Worm (Caenorhabditis elegans) whole organism, L4 larva: ENCODE results near the gene nhr-30.
A peak's percentile ranks its signal among the peaks of the same experiment; 100 is the strongest.

Experiments
- F10B5.3 ChIP-seq: sonication (generic microtip); optimal IDR thresholded peaks from 2 replicates; lab custom pipeline; 2016; ENCODE audit warnings: mild to moderate bottlenecking, missing genetic modification characterization, missing compliant biosample characterization
- F44E2.7 ChIP-seq: fragments of 200-800 bp; sonication (Bioruptor generic); IDR thresholded peaks from 2 replicates; pipeline ENCODE4 v2.1.2; 2022; ENCODE audit warnings: missing genetic modification characterization, missing compliant biosample characterization
- F49E8.2 ChIP-seq: sonication (generic microtip); optimal IDR thresholded peaks from 2 replicates; lab custom pipeline; 2016; ENCODE audit warnings: missing compliant biosample characterization, mild to moderate bottlenecking, missing genetic modification characterization, borderline replicate concordance
- T26A8.4 ChIP-seq: fragments of 200-800 bp; sonication (Bioruptor generic); IDR thresholded peaks from 2 replicates; pipeline ENCODE4 v1.3.6; 2022; ENCODE audit warnings: missing genetic modification characterization, missing compliant biosample characterization
- Y75B8A.6 ChIP-seq: fragments of 200-800 bp; sonication (Bioruptor generic); IDR thresholded peaks from 2 replicates; pipeline ENCODE4 v1.3.6; 2022; ENCODE audit warnings: missing genetic modification reagents, missing genetic modification characterization, missing compliant biosample characterization
- ZK546.5 ChIP-seq, 2 experiments: sonication (generic microtip); optimal IDR thresholded peaks; 2 replicates each; lab custom pipeline; 2017; ENCODE audit warnings: missing biosample characterization in 2 of 2, missing genetic modification characterization in 2 of 2
- arid-1 ChIP-seq: fragments of 200-800 bp; sonication (Bioruptor generic); conservative IDR thresholded peaks from 2 replicates; pipeline ENCODE4 v1.3.6; 2022; ENCODE audit warnings: missing genetic modification reagents, missing genetic modification characterization, missing compliant biosample characterization
- attf-4 ChIP-seq: sonication (generic microtip); optimal IDR thresholded peaks from 3 replicates; lab custom pipeline; 2017; ENCODE audit warnings: missing biosample characterization, missing genetic modification characterization
- ceh-28 ChIP-seq: fragments of 150-350 bp; optimal IDR thresholded peaks from 2 replicates; lab custom pipeline; 2014; ENCODE audit warnings: missing biosample characterization, missing genetic modification reagents, missing genetic modification characterization
- ceh-32 ChIP-seq: sonication (generic microtip); optimal IDR thresholded peaks from 2 replicates; lab custom pipeline; 2016; ENCODE audit warnings: mild to moderate bottlenecking, missing genetic modification characterization, missing compliant biosample characterization; ENCODE audit not compliant: poor library complexity
- ceh-62 ChIP-seq: sonication (generic microtip); optimal IDR thresholded peaks from 2 replicates; lab custom pipeline; 2017; ENCODE audit warnings: missing biosample characterization, missing genetic modification characterization
- ceh-82 ChIP-seq: sonication (generic microtip); optimal IDR thresholded peaks from 2 replicates; lab custom pipeline; 2017; ENCODE audit warnings: missing biosample characterization, missing genetic modification characterization
- ctbp-1 ChIP-seq: fragments of 200-800 bp; sonication (Bioruptor generic); IDR thresholded peaks from 2 replicates; pipeline ENCODE4 v1.3.6; 2022; ENCODE audit warnings: missing genetic modification reagents, missing genetic modification characterization, missing compliant biosample characterization
- daf-12 ChIP-seq: fragments of 150-350 bp; optimal IDR thresholded peaks from 2 replicates; lab custom pipeline; 2014; ENCODE audit warnings: missing biosample characterization, missing genetic modification reagents, missing genetic modification characterization
- dmd-9 ChIP-seq: fragments of 200-800 bp; sonication (Bioruptor generic); IDR thresholded peaks from 2 replicates; pipeline ENCODE4 v1.3.6; 2022; ENCODE audit warnings: missing genetic modification reagents, missing genetic modification characterization, missing compliant biosample characterization
- dpl-1 ChIP-seq: fragments of 150-350 bp; optimal IDR thresholded peaks from 2 replicates; lab custom pipeline; 2014; ENCODE audit warnings: missing biosample characterization, missing genetic modification reagents, missing genetic modification characterization
- fkh-10 ChIP-seq: fragments of 150-350 bp; optimal IDR thresholded peaks from 2 replicates; lab custom pipeline; 2014; ENCODE audit warnings: missing biosample characterization, missing genetic modification reagents, missing genetic modification characterization
- fos-1 ChIP-seq: fragments of 150-350 bp; optimal IDR thresholded peaks from 2 replicates; lab custom pipeline; 2014; ENCODE audit warnings: missing biosample characterization, missing genetic modification characterization
- hlh-30 ChIP-seq: sonication (generic microtip); optimal IDR thresholded peaks from 2 replicates; lab custom pipeline; 2017; ENCODE audit warnings: antibody characterized with exemption, mild to moderate bottlenecking, missing genetic modification characterization, missing compliant biosample characterization; ENCODE audit not compliant: insufficient read depth
- hmg-1.1 ChIP-seq: fragments of 200-800 bp; sonication (Bioruptor generic); IDR thresholded peaks from 2 replicates; pipeline ENCODE4 v1.3.6; 2022; ENCODE audit warnings: missing genetic modification reagents, missing genetic modification characterization, missing compliant biosample characterization
- lin-1 ChIP-seq: fragments of 200-800 bp; sonication (Bioruptor generic); IDR thresholded peaks from 2 replicates; pipeline ENCODE4 v1.3.6; 2022; ENCODE audit warnings: missing genetic modification reagents, missing genetic modification characterization, missing compliant biosample characterization
- lin-29 ChIP-seq: fragments of 200-800 bp; sonication (Bioruptor generic); IDR thresholded peaks from 2 replicates; pipeline ENCODE4 v1.3.6; 2022; ENCODE audit warnings: missing genetic modification reagents, missing genetic modification characterization, missing compliant biosample characterization
- lsy-2 ChIP-seq, 2 experiments: fragments of 150-350 bp in 1 of 2; sonication (generic microtip) in 1 of 2; optimal IDR thresholded peaks; 2 replicates each; lab custom pipeline; 2014 to 2017; ENCODE audit warnings: missing biosample characterization in 2 of 2, missing genetic modification characterization in 2 of 2
- madf-9 ChIP-seq: fragments of 200-800 bp; sonication (Bioruptor generic); conservative IDR thresholded peaks from 2 replicates; pipeline ENCODE4 v1.3.6; 2022; ENCODE audit warnings: missing genetic modification reagents, missing genetic modification characterization, missing compliant biosample characterization
- mdl-1 ChIP-seq, 2 experiments: fragments of 150-350 bp in 1 of 2; sonication (generic microtip) in 1 of 2; optimal IDR thresholded peaks; 2 replicates each; lab custom pipeline; 2014 to 2017; ENCODE audit warnings: missing biosample characterization in 2 of 2, missing genetic modification characterization in 2 of 2
- mdt-29 ChIP-seq: fragments of 200-800 bp; sonication (Bioruptor generic); IDR thresholded peaks from 2 replicates; pipeline ENCODE4 v1.3.6; 2022; ENCODE audit warnings: missing genetic modification reagents, missing genetic modification characterization, missing compliant biosample characterization
- mxl-2 ChIP-seq: fragments of 200-800 bp; sonication (Bioruptor generic); conservative IDR thresholded peaks from 2 replicates; pipeline ENCODE4 v1.3.6; 2022; ENCODE audit warnings: missing genetic modification reagents, missing genetic modification characterization, missing compliant biosample characterization
- nhr-11 ChIP-seq: fragments of 150-350 bp; optimal IDR thresholded peaks from 2 replicates; lab custom pipeline; 2014; ENCODE audit warnings: missing biosample characterization, missing genetic modification characterization
- nhr-111 ChIP-seq: fragments of 200-800 bp; sonication (Bioruptor generic); optimal IDR thresholded peaks from 2 replicates; lab custom pipeline; 2018; ENCODE audit warnings: mild to moderate bottlenecking, missing genetic modification characterization, missing compliant biosample characterization
- nhr-28 ChIP-seq: fragments of 150-350 bp; optimal IDR thresholded peaks from 2 replicates; lab custom pipeline; 2014; ENCODE audit warnings: missing biosample characterization, missing genetic modification characterization
- nhr-41 ChIP-seq: fragments of 200-800 bp; sonication (Bioruptor generic); IDR thresholded peaks from 2 replicates; pipeline ENCODE4 v1.3.6; 2022; ENCODE audit warnings: missing genetic modification reagents, missing genetic modification characterization, missing compliant biosample characterization
- nhr-42 ChIP-seq: fragments of 200-800 bp; sonication (Bioruptor generic); IDR thresholded peaks from 2 replicates; pipeline ENCODE4 v1.3.6; 2022; ENCODE audit warnings: missing genetic modification characterization, missing compliant biosample characterization
- nhr-48 ChIP-seq: sonication (generic microtip); optimal IDR thresholded peaks from 2 replicates; lab custom pipeline; 2016; ENCODE audit warnings: mild to moderate bottlenecking, missing genetic modification characterization, missing compliant biosample characterization
- nhr-77 ChIP-seq: fragments of 150-350 bp; optimal IDR thresholded peaks from 2 replicates; lab custom pipeline; 2014; ENCODE audit warnings: missing biosample characterization, missing genetic modification characterization
- pha-4 ChIP-seq, 2 experiments: fragments of 150-350 bp in 1 of 2; fragments of 200-800 bp in 1 of 2; sonication (Bioruptor generic) in 1 of 2; IDR thresholded peaks in 1 of 2; optimal IDR thresholded peaks in 1 of 2; 2 replicates each; pipeline versions ENCODE4 v1.3.6 to Lab custom; 2014 to 2022; ENCODE audit warnings: missing genetic modification characterization in 2 of 2, missing genetic modification reagents in 2 of 2, missing biosample characterization in 1 of 2, missing compliant biosample characterization in 1 of 2
- php-3 ChIP-seq: fragments of 200-800 bp; sonication (Bioruptor generic); IDR thresholded peaks from 2 replicates; pipeline ENCODE4 v1.3.6; 2022; ENCODE audit warnings: missing genetic modification reagents, missing genetic modification characterization, missing compliant biosample characterization
- pqm-1 ChIP-seq: sonication (generic microtip); optimal IDR thresholded peaks from 2 replicates; lab custom pipeline; 2017; ENCODE audit warnings: missing biosample characterization, missing genetic modification characterization
- saeg-2 ChIP-seq: fragments of 200-800 bp; sonication (Bioruptor generic); IDR thresholded peaks from 2 replicates; pipeline ENCODE4 v1.3.6; 2022; ENCODE audit warnings: missing genetic modification reagents, missing genetic modification characterization, missing compliant biosample characterization
- snpc-1.2 ChIP-seq: fragments of 200-800 bp; sonication (Bioruptor generic); IDR thresholded peaks from 2 replicates; pipeline ENCODE4 v1.3.6; 2022; ENCODE audit warnings: missing genetic modification reagents, missing genetic modification characterization, missing compliant biosample characterization
- spr-1 ChIP-seq: sonication (generic microtip); optimal IDR thresholded peaks from 2 replicates; lab custom pipeline; 2016; ENCODE audit warnings: mild to moderate bottlenecking, missing genetic modification characterization, missing compliant biosample characterization
- spr-3 ChIP-seq: fragments of 200-800 bp; sonication (Bioruptor generic); optimal IDR thresholded peaks from 2 replicates; lab custom pipeline; 2018; ENCODE audit warnings: mild to moderate bottlenecking, missing genetic modification characterization, missing compliant biosample characterization
- tag-97 ChIP-seq: fragments of 200-800 bp; sonication (Bioruptor generic); IDR thresholded peaks from 2 replicates; pipeline ENCODE4 v1.3.6; 2022; ENCODE audit warnings: missing genetic modification characterization, missing compliant biosample characterization
- unc-130 ChIP-seq: sonication (generic microtip); optimal IDR thresholded peaks from 2 replicates; lab custom pipeline; 2016; ENCODE audit warnings: missing genetic modification reagents, missing genetic modification characterization, missing compliant biosample characterization
- unc-39 ChIP-seq: sonication (generic microtip); optimal IDR thresholded peaks from 2 replicates; lab custom pipeline; 2017; ENCODE audit warnings: missing biosample characterization, missing genetic modification characterization
- unc-62 ChIP-seq, 3 experiments: fragments of 150-350 bp in 1 of 3; sonication (generic microtip); optimal IDR thresholded peaks in 2 of 3; peaks in 1 of 3; 1 replicate in 1 of 3; 2 replicates in 2 of 3; lab custom pipeline; 2014 to 2017; ENCODE audit warnings: missing biosample characterization in 3 of 3, missing genetic modification characterization in 3 of 3, missing genetic modification reagents in 3 of 3, missing genotype in 1 of 3
- zfp-3 ChIP-seq: fragments of 200-800 bp; sonication (Bioruptor generic); conservative IDR thresholded peaks from 2 replicates; pipeline ENCODE4 v1.3.6; 2022; ENCODE audit warnings: missing genetic modification reagents, missing genetic modification characterization, missing compliant biosample characterization
- zip-11 ChIP-seq: fragments of 200-800 bp; sonication (Bioruptor generic); IDR thresholded peaks from 2 replicates; pipeline ENCODE4 v1.3.6; 2022; ENCODE audit warnings: missing genetic modification characterization, missing compliant biosample characterization
- zip-2 ChIP-seq: fragments of 150-350 bp; optimal IDR thresholded peaks from 2 replicates; lab custom pipeline; 2014; ENCODE audit warnings: missing biosample characterization, missing genetic modification characterization
- ztf-11 ChIP-seq: fragments of 150-350 bp; optimal IDR thresholded peaks from 2 replicates; lab custom pipeline; 2014; ENCODE audit warnings: missing biosample characterization, missing genetic modification characterization
- ztf-7 ChIP-seq: fragments of 150-350 bp; optimal IDR thresholded peaks from 2 replicates; lab custom pipeline; 2014; ENCODE audit warnings: missing biosample characterization, missing genetic modification characterization

nhr-30 gene

DNA sequence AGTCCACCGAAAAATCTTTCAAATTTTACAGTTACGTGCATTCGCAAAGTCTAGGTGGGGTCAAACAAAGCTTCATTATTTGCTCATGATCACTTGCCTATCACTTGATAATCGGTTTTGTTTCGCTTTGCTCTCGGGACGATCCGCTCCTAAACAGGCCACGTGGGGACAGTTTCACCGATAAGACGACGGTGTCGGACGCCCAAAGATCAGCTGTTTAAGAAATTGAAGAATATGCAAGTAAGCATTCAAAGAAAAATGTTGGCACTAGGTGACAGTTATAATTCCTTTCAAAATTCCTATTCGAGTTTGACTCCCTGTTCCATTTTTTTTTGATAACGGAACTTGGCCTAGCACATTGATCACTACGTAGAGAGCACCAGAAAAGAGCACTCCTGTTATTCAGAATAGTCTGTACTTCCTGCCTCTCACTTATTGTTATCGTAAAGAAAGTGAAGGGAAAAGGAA lies 35.0 kb downstream of the nhr-30 start (continued):
- no peak for TF ChIP-seq snpc-1.2 (GFP tag; lab: Robert Waterston, UW)
- TF ChIP-seq arid-1, result no peak
- no peak for TF ChIP-seq zip-2 (tag; lab: Kevin White, UChicago)
- TF ChIP-seq unc-62 (GFP tag; optimal IDR thresholded peaks at IDR 0.05 in 1 of 2; lab: Kevin White, UChicago), result peak in 1 of 2 experiments; percentile 53
- no peak for TF ChIP-seq unc-62 (tag; optimal IDR thresholded peaks at IDR 0.05; lab: Kevin White, UChicago)
- 0 out of 2 replicates have a peak, but pooled peaks have one; percentile 37 for TF ChIP-seq lin-1
- peak; percentile 67 for TF ChIP-seq T26A8.4 (GFP tag; lab: Robert Waterston, UW)
- TF ChIP-seq dmd-9 (GFP tag; lab: Robert Waterston, UW), result no peak
- TF ChIP-seq zip-11 (GFP tag; lab: Robert Waterston, UW), result no peak
- TF ChIP-seq ceh-28 (tag; lab: Kevin White, UChicago), result no peak
- no peak for TF ChIP-seq madf-9 (GFP tag; lab: Robert Waterston, UW)
- TF ChIP-seq ceh-82 (tag; lab: Kevin White, UChicago), result no peak
- no peak for TF ChIP-seq fos-1 (tag; lab: Kevin White, UChicago)
- 0 out of 2 replicates have a peak, but pooled peaks have one; percentile 31 for TF ChIP-seq Y75B8A.6 (GFP tag; lab: Robert Waterston, UW)
- no peak for TF ChIP-seq spr-3 (GFP tag; lab: Kevin White, UChicago)
- peak; percentile 73 for TF ChIP-seq hlh-30 (tag; lab: Kevin White, UChicago)
- no peak for TF ChIP-seq fkh-10 (GFP tag; lab: Kevin White, UChicago)
- TF ChIP-seq saeg-2 (GFP tag; lab: Robert Waterston, UW), result peak; percentile 74; the same call in 1 of the 2 replicates
- TF ChIP-seq daf-12, result no peak
- no peak for TF ChIP-seq ztf-11 (tag; lab: Kevin White, UChicago)
- peak; percentile 63 for TF ChIP-seq nhr-28 (tag; lab: Kevin White, UChicago)
- TF ChIP-seq ztf-7, result no peak
- TF ChIP-seq spr-1 (tag; lab: Kevin White, UChicago), result no peak
- no peak for TF ChIP-seq dpl-1 (GFP tag; lab: Kevin White, UChicago)
- TF ChIP-seq unc-130, result no peak
- peak; percentile 71 for TF ChIP-seq pha-4 (GFP tag; IDR thresholded peaks at IDR 0.05; lab: Robert Waterston, UW)
- no peak for TF ChIP-seq pha-4 (tag; optimal IDR thresholded peaks at IDR 0.05; lab: Kevin White, UChicago)
- peak; percentile 72 for TF ChIP-seq pqm-1
- no peak for TF ChIP-seq F49E8.2 (tag; lab: Kevin White, UChicago)
- TF ChIP-seq tag-97 (GFP tag; lab: Robert Waterston, UW), result no peak
- TF ChIP-seq lin-29 (GFP tag; lab: Robert Waterston, UW), result no peak
- TF ChIP-seq F10B5.3 (tag; lab: Kevin White, UChicago), result no peak
- TF ChIP-seq ceh-32 (tag; lab: Kevin White, UChicago), result no peak
- TF ChIP-seq unc-39 (tag; lab: Kevin White, UChicago), result no peak
- TF ChIP-seq php-3 (GFP tag; lab: Robert Waterston, UW), result no peak
- no peak for TF ChIP-seq ctbp-1 (GFP tag; lab: Robert Waterston, UW)
- TF ChIP-seq ceh-62, result no peak
- no peak for TF ChIP-seq F44E2.7
- peak; percentile 93 for TF ChIP-seq nhr-48 (tag; lab: Kevin White, UChicago)
- TF ChIP-seq nhr-41 (GFP tag; lab: Robert Waterston, UW), result peak; percentile 64; the same call in 1 of the 2 replicates
- TF ChIP-seq nhr-11 (tag; lab: Kevin White, UChicago), result no peak
- no peak for TF ChIP-seq nhr-111 (GFP tag; lab: Kevin White, UChicago)
- peak; percentile 62 for TF ChIP-seq mdt-29 (GFP tag; lab: Robert Waterston, UW)
- TF ChIP-seq nhr-77, result peak; percentile 56
- no peak for TF ChIP-seq lsy-2 (tag; optimal IDR thresholded peaks at IDR 0.05; lab: Kevin White, UChicago)
- TF ChIP-seq hmg-1.1 (GFP tag; lab: Robert Waterston, UW), result no peak
- TF ChIP-seq nhr-42 (GFP tag; lab: Robert Waterston, UW), result no peak
- 0 out of 2 replicates have a peak, but pooled peaks have one; percentile 7 for TF ChIP-seq mxl-2 (GFP tag; lab: Robert Waterston, UW)
- peak; percentile 71; the same call in 1 of the 2 replicates for TF ChIP-seq zfp-3 (GFP tag; lab: Robert Waterston, UW)
- no peak for TF ChIP-seq attf-4
- TF ChIP-seq ZK546.5 (tag; optimal IDR thresholded peaks at IDR 0.05; lab: Kevin White, UChicago), result no peak
- TF ChIP-seq mdl-1 (tag; optimal IDR thresholded peaks at IDR 0.05; lab: Kevin White, UChicago), result peak in 1 of 2 experiments; percentile 51
